Worm (Caenorhabditis elegans) whole organism, early embryonic: Measurements from ENCODE around the gene clec-121.

ENCODE experiments used
- B0310.2 ChIP-seq: sonication (generic microtip); optimal IDR thresholded peaks from 2 replicates; lab custom pipeline; 2016; ENCODE audit warnings: mild to moderate bottlenecking, missing genetic modification characterization, missing compliant biosample characterization
- F13C5.2 ChIP-seq: sonication (generic microtip); optimal IDR thresholded peaks from 2 replicates; lab custom pipeline; 2017; ENCODE audit warnings: mild to moderate bottlenecking, missing genetic modification characterization, inconsistent platforms, missing compliant biosample characterization
- aly-1 ChIP-seq: sonication (generic microtip); optimal IDR thresholded peaks from 2 replicates; lab custom pipeline; 2016; ENCODE audit warnings: missing genetic modification characterization, missing compliant biosample characterization
- ama-1 ChIP-seq: fragments of 150-350 bp; optimal IDR thresholded peaks from 2 replicates; lab custom pipeline; 2014
- ceh-13 ChIP-seq: fragments of 200-800 bp; sonication (Bioruptor generic); optimal IDR thresholded peaks from 2 replicates; lab custom pipeline; 2018; ENCODE audit warnings: mild to moderate bottlenecking, missing genetic modification characterization, missing compliant biosample characterization
- ceh-36 ChIP-seq: sonication (generic microtip); optimal IDR thresholded peaks from 2 replicates; lab custom pipeline; 2016; ENCODE audit warnings: missing genetic modification characterization, inconsistent platforms, missing compliant biosample characterization
- ets-7 ChIP-seq: sonication (generic microtip); optimal IDR thresholded peaks from 2 replicates; lab custom pipeline; 2016; ENCODE audit warnings: missing genotype, missing genetic modification characterization, missing compliant biosample characterization
- flt-1 ChIP-seq: fragments of 200-800 bp; sonication (Bioruptor generic); IDR thresholded peaks from 2 replicates; pipeline ENCODE4 v1.3.6; 2022; ENCODE audit warnings: missing genetic modification characterization, missing compliant biosample characterization
- hmbx-1 ChIP-seq: sonication (generic microtip); optimal IDR thresholded peaks from 2 replicates; lab custom pipeline; 2016; ENCODE audit warnings: mild to moderate bottlenecking, missing genetic modification characterization, missing compliant biosample characterization
- hmg-4 ChIP-seq: fragments of 200-800 bp; sonication (Bioruptor generic); optimal IDR thresholded peaks from 2 replicates; lab custom pipeline; 2018; ENCODE audit warnings: mild to moderate bottlenecking, missing genetic modification characterization, missing compliant biosample characterization
- hnd-1 ChIP-seq: sonication (generic microtip); optimal IDR thresholded peaks from 2 replicates; lab custom pipeline; 2016; ENCODE audit warnings: missing genetic modification characterization, missing compliant biosample characterization
- pes-1 ChIP-seq: fragments of 200-800 bp; sonication (Bioruptor generic); IDR thresholded peaks from 2 replicates; pipeline ENCODE4 v1.3.6; 2022; ENCODE audit warnings: missing genetic modification reagents, missing genetic modification characterization, missing compliant biosample characterization
- scrt-1 ChIP-seq: fragments of 200-800 bp; sonication (Bioruptor generic); IDR thresholded peaks from 2 replicates; pipeline ENCODE4 v1.3.6; 2022; ENCODE audit warnings: missing genetic modification characterization, missing compliant biosample characterization
- sea-1 ChIP-seq: fragments of 200-800 bp; sonication (Bioruptor generic); conservative IDR thresholded peaks from 2 replicates; pipeline ENCODE4 v1.3.6; 2022; ENCODE audit warnings: missing genetic modification characterization, missing compliant biosample characterization
- tbx-11 ChIP-seq: fragments of 200-800 bp; sonication (Bioruptor generic); IDR thresholded peaks from 2 replicates; pipeline ENCODE4 v1.3.6; 2022; ENCODE audit warnings: missing genetic modification characterization, missing compliant biosample characterization
- tbx-37 ChIP-seq: fragments of 200-800 bp; sonication (Bioruptor generic); conservative IDR thresholded peaks from 2 replicates; pipeline ENCODE4 v1.3.6; 2022; ENCODE audit warnings: missing genetic modification reagents, missing genetic modification characterization, missing compliant biosample characterization
- tra-4 ChIP-seq: sonication (generic microtip); optimal IDR thresholded peaks from 2 replicates; lab custom pipeline; 2017; ENCODE audit warnings: missing genetic modification characterization, missing compliant biosample characterization

The clec-121 gene

DNA sequence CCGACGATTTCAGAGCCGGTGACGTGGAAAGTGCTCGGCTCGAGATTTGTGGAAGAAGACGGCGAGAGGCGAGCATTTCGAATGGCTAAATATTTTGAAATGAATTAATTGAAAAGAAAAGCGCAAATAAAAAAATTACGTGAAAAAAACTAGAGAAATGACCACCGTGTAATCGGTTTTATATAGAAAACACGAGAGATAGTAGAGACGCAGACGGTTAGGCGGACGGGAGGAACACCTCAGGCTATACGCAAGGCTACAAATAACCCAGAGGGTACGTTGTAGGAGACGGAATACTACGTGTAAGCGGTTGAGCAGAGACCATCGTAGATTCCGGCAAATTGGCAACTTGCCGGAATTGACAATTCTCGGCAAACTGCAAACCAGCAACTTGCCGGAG lies 9.0 kb downstream of the clec-121 start, which contains the start of gene Y25C1A.13:
Y25C1A.13 (minus strand) TSS at position 101 of the 400 bp plus-strand sequence.
- TF ChIP-seq tra-4 (tag; lab: Kevin White, UChicago) (no peak), hnd-1 (no peak), tbx-11 (GFP tag; lab: Robert Waterston, UW) (no peak), scrt-1 (GFP tag; lab: Robert Waterston, UW) (no peak), B0310.2 (tag; lab: Kevin White, UChicago) (no peak), F13C5.2 (tag; lab: Kevin White, UChicago) (no peak), tbx-37 (GFP tag; lab: Robert Waterston, UW) (no peak), flt-1 (no peak), hmbx-1 (tag; lab: Kevin White, UChicago) (no peak), hmg-4 (GFP tag; lab: Kevin White, UChicago) (no peak), ceh-13 (GFP tag; lab: Kevin White, UChicago) (no peak), ets-7 (tag; lab: Kevin White, UChicago) (no peak), aly-1 (tag; lab: Kevin White, UChicago) (no peak), sea-1 (GFP tag; lab: Robert Waterston, UW) (no peak), pes-1 (no peak), ceh-36 (tag; lab: Kevin White, UChicago) (no peak), ama-1 (lab: Kevin White, UChicago) (no peak)

DNA sequence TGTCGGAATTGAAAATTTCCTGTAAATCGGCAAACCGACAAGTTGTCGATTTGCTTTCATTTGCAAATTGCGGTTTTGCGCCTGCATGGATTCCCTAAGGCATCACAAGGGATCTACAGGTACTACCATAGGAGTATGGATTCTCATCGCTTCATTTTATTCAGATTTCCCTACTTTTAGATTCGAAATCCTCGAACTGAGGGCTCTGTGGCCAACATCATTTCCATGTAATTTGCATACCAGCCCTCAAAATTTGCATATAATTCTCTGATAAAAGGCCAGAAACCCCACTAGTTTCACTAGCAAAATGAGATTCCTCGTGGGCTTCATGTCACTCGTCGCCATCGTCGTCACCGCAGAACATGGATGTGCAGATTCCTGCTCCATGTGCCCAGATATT lies 10.2 kb downstream of the clec-121 start, which contains the start of gene Y25C1A.2:
Y25C1A.2 (plus strand) TSS at position 301 of the 400 bp plus-strand sequence.
- TF ChIP-seq flt-1: no peak
- no peak for TF ChIP-seq tbx-37 (GFP tag; lab: Robert Waterston, UW)
- TF ChIP-seq ceh-13 (GFP tag; lab: Kevin White, UChicago): no peak
- no peak for TF ChIP-seq hnd-1
- no peak for TF ChIP-seq scrt-1 (GFP tag; lab: Robert Waterston, UW)
- no peak for TF ChIP-seq F13C5.2 (tag; lab: Kevin White, UChicago)
- TF ChIP-seq aly-1 (tag; lab: Kevin White, UChicago): no peak
- TF ChIP-seq tbx-11 (GFP tag; lab: Robert Waterston, UW): no peak
- no peak for TF ChIP-seq ama-1 (lab: Kevin White, UChicago)
- no peak for TF ChIP-seq sea-1 (GFP tag; lab: Robert Waterston, UW)
- no peak for TF ChIP-seq ceh-36 (tag; lab: Kevin White, UChicago)
- no peak for TF ChIP-seq pes-1

DNA sequence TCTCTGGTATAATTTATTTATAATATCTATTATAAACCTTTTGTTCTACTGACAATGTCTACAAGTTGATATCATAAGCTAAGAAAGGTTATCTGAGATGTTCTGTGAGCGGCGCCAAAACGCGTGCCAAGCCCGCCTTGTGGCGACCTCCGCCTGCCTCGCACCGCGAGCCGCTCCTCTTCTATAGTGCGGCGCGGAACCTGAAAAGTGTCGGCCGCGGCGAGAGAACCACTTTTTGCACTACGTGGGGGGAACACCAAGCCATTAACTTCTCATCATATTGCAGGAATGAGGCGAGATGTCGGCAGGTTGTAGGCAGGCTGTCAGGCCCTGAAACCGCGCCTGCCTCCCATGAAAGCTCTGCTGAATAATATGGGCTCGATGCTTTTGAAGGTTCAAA lies 11.2 kb downstream of the clec-121 start:
- TF ChIP-seq ceh-36 (tag; lab: Kevin White, UChicago): no peak
- no peak for TF ChIP-seq ama-1 (lab: Kevin White, UChicago)
- TF ChIP-seq ceh-13 (GFP tag; lab: Kevin White, UChicago): no peak
- no peak for TF ChIP-seq tra-4 (tag; lab: Kevin White, UChicago)
- no peak for TF ChIP-seq hnd-1
- TF ChIP-seq tbx-37 (GFP tag; lab: Robert Waterston, UW): no peak
- no peak for TF ChIP-seq B0310.2 (tag; lab: Kevin White, UChicago)
- no peak for TF ChIP-seq pes-1
- no peak for TF ChIP-seq scrt-1 (GFP tag; lab: Robert Waterston, UW)
- no peak for TF ChIP-seq F13C5.2 (tag; lab: Kevin White, UChicago)
- no peak for TF ChIP-seq hmg-4 (GFP tag; lab: Kevin White, UChicago)
- no peak for TF ChIP-seq hmbx-1 (tag; lab: Kevin White, UChicago)
- TF ChIP-seq sea-1 (GFP tag; lab: Robert Waterston, UW): no peak
- TF ChIP-seq ets-7 (tag; lab: Kevin White, UChicago): no peak
- TF ChIP-seq flt-1: no peak
- TF ChIP-seq aly-1 (tag; lab: Kevin White, UChicago): no peak
- TF ChIP-seq tbx-11 (GFP tag; lab: Robert Waterston, UW): no peak

DNA sequence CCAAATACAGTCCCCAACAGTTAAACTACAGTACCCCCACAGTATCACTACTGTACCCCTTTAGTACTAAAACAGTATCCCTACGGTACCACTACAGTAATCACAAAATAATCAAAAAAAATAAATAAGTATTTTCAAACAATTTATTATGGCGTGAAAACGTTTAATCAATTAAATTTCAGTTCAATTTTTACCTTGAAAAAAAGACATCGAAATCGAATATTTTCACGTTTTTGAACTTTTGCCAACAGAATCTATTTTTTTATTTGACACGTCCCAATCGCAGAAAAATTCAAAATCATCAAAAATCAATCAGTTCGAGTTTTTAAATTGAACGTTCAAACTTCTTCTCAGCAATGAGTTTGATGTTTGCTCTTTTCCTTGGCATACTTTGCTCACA lies 11.8 kb downstream of the clec-121 start, which contains the start of gene clec-123:
clec-123 (plus strand) TSS at position 301 of the 400 bp plus-strand sequence.
- no peak for TF ChIP-seq B0310.2 (tag; lab: Kevin White, UChicago)

DNA sequence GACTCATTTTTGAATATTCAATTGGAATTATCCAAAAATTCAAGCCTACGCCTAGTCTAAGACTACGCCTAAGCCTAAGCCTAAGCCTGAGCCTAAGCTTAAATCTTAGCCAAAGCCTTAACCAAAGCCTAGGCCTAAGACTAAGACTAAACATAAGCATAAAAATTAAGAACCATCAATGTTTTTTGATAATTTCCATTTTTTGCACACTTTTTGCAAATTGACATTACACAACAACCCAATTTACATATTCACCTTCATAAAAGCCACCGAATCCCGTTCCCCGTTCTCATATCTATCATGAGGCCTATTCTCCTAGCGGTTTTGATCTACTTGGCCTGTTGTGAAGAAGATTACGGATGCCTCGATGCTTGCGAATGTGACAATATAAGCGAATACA lies 15.4 kb downstream of the clec-121 start, which contains the start of gene T10D4.7:
T10D4.7 (plus strand) TSS at position 301 of the 400 bp plus-strand sequence.
- TF ChIP-seq pes-1 (no peak), ceh-13 (GFP tag; lab: Kevin White, UChicago) (no peak), tbx-11 (GFP tag; lab: Robert Waterston, UW) (no peak), ets-7 (tag; lab: Kevin White, UChicago) (no peak), aly-1 (tag; lab: Kevin White, UChicago) (no peak), ama-1 (lab: Kevin White, UChicago) (no peak), B0310.2 (tag; lab: Kevin White, UChicago) (no peak), flt-1 (no peak), hmbx-1 (tag; lab: Kevin White, UChicago) (no peak), scrt-1 (GFP tag; lab: Robert Waterston, UW) (no peak), tbx-37 (GFP tag; lab: Robert Waterston, UW) (no peak), hmg-4 (GFP tag; lab: Kevin White, UChicago) (no peak), ceh-36 (tag; lab: Kevin White, UChicago) (no peak), tra-4 (tag; lab: Kevin White, UChicago) (no peak), F13C5.2 (tag; lab: Kevin White, UChicago) (no peak), hnd-1 (no peak)

DNA sequence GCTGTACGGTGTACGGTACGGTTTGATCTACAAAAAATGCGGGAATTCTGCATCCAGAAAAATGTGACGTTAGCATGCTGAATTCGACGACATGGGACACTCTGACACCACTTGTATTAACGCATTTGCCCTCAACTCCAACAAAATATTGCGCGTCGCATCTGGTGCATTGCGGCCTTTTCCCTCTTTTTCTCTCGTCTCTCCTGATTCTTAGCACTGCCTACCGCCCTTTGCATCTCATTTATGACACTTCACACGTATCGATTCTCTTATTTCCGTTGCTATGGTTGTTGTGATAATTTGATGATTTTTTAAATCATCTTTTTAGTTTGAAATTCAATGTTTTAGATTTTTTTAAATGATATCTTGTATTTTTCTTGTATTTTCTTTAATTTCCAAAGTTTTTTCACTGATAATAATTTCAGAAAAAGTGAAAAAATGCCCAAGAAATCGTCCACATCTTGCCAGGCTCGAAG lies 16.8 kb downstream of the clec-121 start, which contains the start of gene T10D4.6:
T10D4.6 (plus strand) TSS at position 426 of the 476 bp plus-strand sequence.
- TF ChIP-seq tbx-37 (GFP tag; lab: Robert Waterston, UW) (no peak), flt-1 (no peak), ama-1 (lab: Kevin White, UChicago) (no peak), hnd-1 (no peak), ets-7 (tag; lab: Kevin White, UChicago) (no peak), ceh-36 (tag; lab: Kevin White, UChicago) (no peak), tra-4 (tag; lab: Kevin White, UChicago) (no peak), hmbx-1 (tag; lab: Kevin White, UChicago) (no peak), tbx-11 (GFP tag; lab: Robert Waterston, UW) (no peak), F13C5.2 (tag; lab: Kevin White, UChicago) (no peak), B0310.2 (tag; lab: Kevin White, UChicago) (no peak), pes-1 (no peak), scrt-1 (GFP tag; lab: Robert Waterston, UW) (no peak), ceh-13 (GFP tag; lab: Kevin White, UChicago) (no peak), sea-1 (GFP tag; lab: Robert Waterston, UW) (no peak), aly-1 (tag; lab: Kevin White, UChicago) (no peak), hmg-4 (GFP tag; lab: Kevin White, UChicago) (no peak)
